Worm (Caenorhabditis elegans) whole organism, late embryonic: ENCODE measurements around the gene clec-86.

ENCODE experiments used
- K02D7.2 ChIP-seq: sonication (generic microtip); optimal IDR thresholded peaks from 2 replicates; lab custom pipeline; 2017; ENCODE audit warnings: mild to moderate bottlenecking, missing genetic modification characterization, missing compliant biosample characterization
- ceh-22 ChIP-seq: sonication (generic microtip); optimal IDR thresholded peaks from 2 replicates; lab custom pipeline; 2017; ENCODE audit warnings: missing biosample characterization, missing genetic modification characterization
- ceh-48 ChIP-seq: sonication (generic microtip); optimal IDR thresholded peaks from 2 replicates; lab custom pipeline; 2016; ENCODE audit warnings: missing genetic modification characterization, inconsistent platforms, missing compliant biosample characterization
- ceh-9 ChIP-seq: sonication (generic microtip); optimal IDR thresholded peaks from 2 replicates; lab custom pipeline; 2016; ENCODE audit warnings: mild to moderate bottlenecking, missing genetic modification characterization, inconsistent platforms, missing compliant biosample characterization
- hlh-30 ChIP-seq: sonication (generic microtip); optimal IDR thresholded peaks from 2 replicates; lab custom pipeline; 2017; ENCODE audit warnings: antibody characterized with exemption, missing genetic modification characterization, missing compliant biosample characterization; ENCODE audit not compliant: insufficient read depth
- madf-2 ChIP-seq: sonication (generic microtip); optimal IDR thresholded peaks from 2 replicates; lab custom pipeline; 2017; ENCODE audit warnings: missing genetic modification characterization, missing compliant biosample characterization
- nfya-1 ChIP-seq: sonication (generic microtip); optimal IDR thresholded peaks from 2 replicates; lab custom pipeline; 2017; ENCODE audit warnings: missing genetic modification characterization, mild to moderate bottlenecking, missing compliant biosample characterization, antibody characterized with exemption, moderate library complexity
- pha-4 ChIP-seq: fragments of 150-350 bp; optimal IDR thresholded peaks from 2 replicates; lab custom pipeline; 2018; ENCODE audit warnings: missing biosample characterization, missing genetic modification reagents, missing genetic modification characterization
- pros-1 ChIP-seq: fragments of 150-350 bp; optimal IDR thresholded peaks from 2 replicates; lab custom pipeline; 2014; ENCODE audit warnings: missing biosample characterization, missing genetic modification reagents, missing genetic modification characterization
- rnt-1 ChIP-seq: sonication (generic microtip); optimal IDR thresholded peaks from 2 replicates; lab custom pipeline; 2016; ENCODE audit warnings: missing genetic modification characterization, missing compliant biosample characterization
- sox-4 ChIP-seq: sonication (generic microtip); optimal IDR thresholded peaks from 2 replicates; lab custom pipeline; 2017; ENCODE audit warnings: mild to moderate bottlenecking, missing genetic modification characterization, inconsistent platforms, missing compliant biosample characterization
- unc-86 ChIP-seq: sonication (generic microtip); optimal IDR thresholded peaks from 2 replicates; lab custom pipeline; 2016; ENCODE audit warnings: missing genetic modification characterization, missing compliant biosample characterization

DNA sequence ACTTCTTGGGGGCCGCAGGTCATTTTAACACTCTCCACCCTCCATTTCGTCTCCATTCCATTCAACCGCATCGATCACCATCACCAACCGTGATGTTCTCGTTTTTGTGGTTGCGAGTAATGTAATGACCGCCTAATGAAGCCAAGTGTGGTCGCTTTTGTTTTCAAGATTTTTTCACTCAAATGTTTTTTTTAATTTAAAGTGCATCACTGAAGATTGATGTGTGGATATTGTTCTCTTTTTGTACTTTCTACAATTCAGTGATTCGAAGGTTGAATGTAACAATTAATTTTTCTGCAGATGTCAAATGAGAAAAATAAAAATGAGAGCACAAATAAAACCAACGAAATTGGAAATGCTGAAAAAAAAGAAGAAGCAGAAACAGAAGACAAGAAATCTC, 19.1 kb downstream of the clec-86 start, which contains the start of gene pgp-10:
- TF ChIP-seq nfya-1 (tag; lab: Kevin White, UChicago), result no peak
- TF ChIP-seq unc-86 (tag; lab: Kevin White, UChicago), result no peak
- TF ChIP-seq ceh-48 (tag; lab: Kevin White, UChicago), result no peak
- no peak for TF ChIP-seq rnt-1 (tag; lab: Kevin White, UChicago)
- TF ChIP-seq K02D7.2 (tag; lab: Kevin White, UChicago), result no peak
- TF ChIP-seq ceh-22 (tag; lab: Kevin White, UChicago), result no peak
- no peak for TF ChIP-seq pros-1 (tag; lab: Kevin White, UChicago)
- no peak for TF ChIP-seq pha-4 (tag; lab: Kevin White, UChicago)
- TF ChIP-seq sox-4 (tag; lab: Kevin White, UChicago), result no peak
- TF ChIP-seq hlh-30 (tag; lab: Kevin White, UChicago), result no peak
- no peak for TF ChIP-seq ceh-9
- TF ChIP-seq madf-2 (tag; lab: Kevin White, UChicago), result no peak
